Worm (Caenorhabditis elegans) whole organism, mixed stage, embryonic: ENCODE data around the gene oac-30.

ENCODE experiments used
- drap-1 ChIP-seq: fragments of 200-800 bp; sonication (Bioruptor generic); optimal IDR thresholded peaks from 3 replicates; lab custom pipeline; 2018; ENCODE audit warnings: mild to moderate bottlenecking, missing genetic modification characterization, missing compliant biosample characterization
- elt-1 ChIP-seq: sonication (generic microtip); optimal IDR thresholded peaks from 2 replicates; lab custom pipeline; 2017; ENCODE audit warnings: missing genetic modification characterization, mild to moderate bottlenecking, missing compliant biosample characterization, antibody characterized with exemption, moderate library complexity, borderline replicate concordance; ENCODE audit not compliant: insufficient read depth
- elt-3 ChIP-seq: fragments of 150-350 bp; optimal IDR thresholded peaks from 2 replicates; lab custom pipeline; 2014; ENCODE audit warnings: missing biosample characterization, missing genetic modification characterization
- ham-2 ChIP-seq: fragments of 200-800 bp; sonication (Bioruptor generic); optimal IDR thresholded peaks from 2 replicates; lab custom pipeline; 2018; ENCODE audit warnings: mild to moderate bottlenecking, missing genetic modification characterization, missing compliant biosample characterization
- hlh-1 ChIP-seq: fragments of 150-350 bp; optimal IDR thresholded peaks from 2 replicates; lab custom pipeline; 2014; ENCODE audit warnings: missing biosample characterization, missing genetic modification reagents, missing genetic modification characterization
- lin-13 ChIP-seq: fragments of 150-350 bp; optimal IDR thresholded peaks from 2 replicates; lab custom pipeline; 2014; ENCODE audit warnings: missing biosample characterization, missing genetic modification characterization
- lin-32 ChIP-seq: fragments of 200-800 bp; sonication (Bioruptor generic); optimal IDR thresholded peaks from 2 replicates; lab custom pipeline; 2018; ENCODE audit warnings: mild to moderate bottlenecking, missing genetic modification characterization, missing compliant biosample characterization
- mep-1 ChIP-seq: fragments of 150-350 bp; optimal IDR thresholded peaks from 2 replicates; lab custom pipeline; 2017; ENCODE audit warnings: missing biosample characterization, missing genetic modification reagents, missing genetic modification characterization, inconsistent platforms
- snpc-4 ChIP-seq: fragments of 150-350 bp; optimal IDR thresholded peaks from 2 replicates; lab custom pipeline; 2014; ENCODE audit warnings: missing biosample characterization, missing genetic modification characterization
- sptf-1 ChIP-seq: sonication (generic microtip); optimal IDR thresholded peaks from 2 replicates; lab custom pipeline; 2017; ENCODE audit warnings: mild to moderate bottlenecking, missing genetic modification characterization, moderate library complexity, missing compliant biosample characterization
- tbx-8 ChIP-seq: fragments of 200-800 bp; sonication (Bioruptor generic); optimal IDR thresholded peaks from 2 replicates; lab custom pipeline; 2018; ENCODE audit warnings: mild to moderate bottlenecking, missing genetic modification characterization, moderate library complexity, missing compliant biosample characterization
- unc-39 ChIP-seq: fragments of 150-350 bp; optimal IDR thresholded peaks from 2 replicates; lab custom pipeline; 2014; ENCODE audit warnings: missing biosample characterization, missing genetic modification characterization
- zip-8 ChIP-seq: fragments of 150-350 bp; optimal IDR thresholded peaks from 2 replicates; lab custom pipeline; 2014; ENCODE audit warnings: missing biosample characterization, missing genetic modification characterization

oac-30 gene

DNA sequence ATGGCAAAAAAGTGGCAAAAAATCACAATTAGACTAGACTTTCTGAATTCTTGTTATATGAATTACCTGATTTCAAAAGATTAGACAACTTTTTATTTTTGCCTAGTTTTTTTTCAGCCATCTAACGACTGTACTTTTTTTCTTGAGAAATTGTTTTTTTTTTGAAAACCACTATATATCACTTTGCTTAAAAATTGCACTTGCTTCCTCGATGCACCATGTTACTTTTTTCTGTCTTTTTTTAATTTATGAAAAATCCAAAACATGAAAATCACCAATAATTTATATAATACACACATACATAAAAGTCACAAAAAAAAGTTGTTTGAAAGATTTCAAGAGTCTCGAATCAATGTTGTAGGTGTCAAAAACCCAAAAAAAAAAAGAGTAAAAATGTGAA, 33.7 kb downstream of the oac-30 start:
- no peak for TF ChIP-seq tbx-8 (GFP tag; lab: Kevin White, UChicago)

DNA sequence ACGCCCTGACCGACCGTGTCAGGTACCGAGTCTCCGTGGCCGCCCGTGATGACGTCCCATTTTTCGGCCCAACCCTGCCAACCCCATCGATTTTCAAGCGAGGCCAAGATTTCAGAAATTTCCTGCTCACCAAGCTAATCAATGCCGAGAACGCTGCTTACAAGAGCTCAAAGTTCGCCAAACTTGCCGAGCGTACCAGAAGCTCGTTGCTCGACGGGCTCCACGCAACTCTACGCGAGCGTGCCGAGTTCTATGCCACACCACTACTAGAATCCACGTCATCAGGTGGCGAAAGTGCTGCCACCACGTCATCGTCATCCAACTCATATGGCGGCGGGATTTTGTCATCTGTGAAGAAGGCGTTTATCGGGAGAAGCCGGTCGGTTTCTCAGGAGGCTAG, 37.7 kb downstream of the oac-30 start:
- TF ChIP-seq snpc-4 (no peak), sptf-1 (tag; lab: Kevin White, UChicago) (no peak), lin-13 (tag; lab: Kevin White, UChicago) (no peak), ham-2 (GFP tag; lab: Kevin White, UChicago) (no peak), hlh-1 (tag; lab: Kevin White, UChicago) (no peak)

- TF ChIP-seq lin-32 = peak; percentile 70
- TF ChIP-seq sptf-1 (tag; lab: Kevin White, UChicago) = no peak
- TF ChIP-seq unc-39 (tag; lab: Kevin White, UChicago) = no peak
- no peak for TF ChIP-seq drap-1
- no peak for TF ChIP-seq zip-8 (tag; lab: Kevin White, UChicago)
- TF ChIP-seq elt-3 = no peak
- TF ChIP-seq mep-1 (tag; lab: Kevin White, UChicago) = no peak
Measured at ce11 chrII:1217269-1217668, 49.4 kb downstream of the oac-30 start.

DNA sequence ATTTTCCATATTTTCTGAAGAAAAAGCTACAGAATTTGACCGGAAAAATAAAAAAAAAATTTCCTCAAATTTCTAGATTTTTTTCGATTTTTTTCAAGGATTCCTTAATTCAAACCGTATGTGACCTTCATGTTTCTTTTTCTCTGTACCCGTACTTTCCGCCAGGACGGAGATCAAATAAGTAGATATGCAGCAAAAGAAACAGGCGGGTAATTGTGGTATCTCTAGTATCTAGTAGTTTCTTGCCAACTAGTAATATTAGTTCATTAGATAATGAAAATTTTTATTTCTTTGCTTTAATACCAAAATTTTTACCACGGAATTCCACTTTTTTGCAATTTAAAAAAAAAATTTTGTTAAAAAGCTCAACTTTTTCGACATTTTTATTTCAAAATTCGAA, 52.1 kb downstream of the oac-30 start:
- TF ChIP-seq elt-1 (peak; percentile 79), mep-1 (tag; lab: Kevin White, UChicago) (no peak)
